Worm (Caenorhabditis elegans) whole organism, young adult: Measurements from ENCODE around the gene F12A10.8.

Experiments used
- F33H1.4 ChIP-seq: fragments of 200-800 bp; sonication (Bioruptor generic); IDR thresholded peaks from 2 replicates; pipeline ENCODE4 v1.3.6; 2022; ENCODE audit warnings: missing genetic modification reagents, missing genetic modification characterization, missing compliant biosample characterization
- aptf-2 ChIP-seq: fragments of 200-800 bp; sonication (Bioruptor generic); conservative IDR thresholded peaks from 2 replicates; pipeline ENCODE4 v1.3.6; 2022; ENCODE audit warnings: missing genetic modification reagents, missing genetic modification characterization, missing compliant biosample characterization
- gei-17 ChIP-seq: fragments of 200-800 bp; sonication (Bioruptor generic); optimal IDR thresholded peaks from 2 replicates; lab custom pipeline; 2018; ENCODE audit warnings: mild to moderate bottlenecking, missing genetic modification characterization, missing compliant biosample characterization
- him-1 ChIP-seq: sonication (generic microtip); optimal IDR thresholded peaks from 2 replicates; lab custom pipeline; 2016; ENCODE audit warnings: missing genotype, missing genetic modification reagents, missing genetic modification characterization, missing compliant biosample characterization
- lin-35 ChIP-seq, 3 experiments: fragments of 150-350 bp in 2 of 3; sonication (generic microtip) in 1 of 3; optimal IDR thresholded peaks; 2 replicates each; lab custom pipeline; 2014 to 2018; ENCODE audit warnings: missing biosample characterization in 3 of 3, missing genetic modification characterization in 3 of 3, missing genetic modification reagents in 3 of 3
- lin-54 ChIP-seq: fragments of 200-800 bp; sonication (Bioruptor generic); optimal IDR thresholded peaks from 2 replicates; lab custom pipeline; 2018; ENCODE audit warnings: mild to moderate bottlenecking, missing genetic modification characterization, missing compliant biosample characterization
- nfyb-1 ChIP-seq: fragments of 200-800 bp; sonication (Bioruptor generic); IDR thresholded peaks from 2 replicates; pipeline ENCODE4 v1.3.6; 2022; ENCODE audit warnings: missing genetic modification reagents, missing genetic modification characterization, missing compliant biosample characterization
- snpc-3.4 ChIP-seq: sonication (generic microtip); optimal IDR thresholded peaks from 2 replicates; lab custom pipeline; 2017; ENCODE audit warnings: missing genetic modification characterization, mild to moderate bottlenecking, missing compliant biosample characterization, antibody characterized with exemption, moderate library complexity, missing genotype, missing genetic modification reagents
- somi-1 ChIP-seq: fragments of 200-800 bp; sonication (Bioruptor generic); optimal IDR thresholded peaks from 2 replicates; lab custom pipeline; 2018; ENCODE audit warnings: mild to moderate bottlenecking, missing genetic modification characterization, missing compliant biosample characterization
- unc-62 ChIP-seq: fragments of 150-350 bp; optimal IDR thresholded peaks from 2 replicates; lab custom pipeline; 2014; ENCODE audit warnings: missing biosample characterization, missing genetic modification reagents, missing genetic modification characterization
- ztf-28 ChIP-seq: fragments of 200-800 bp; sonication (Bioruptor generic); IDR thresholded peaks from 2 replicates; pipeline ENCODE4 v1.3.6; 2022; ENCODE audit warnings: missing genetic modification reagents, missing genetic modification characterization, missing compliant biosample characterization

DNA sequence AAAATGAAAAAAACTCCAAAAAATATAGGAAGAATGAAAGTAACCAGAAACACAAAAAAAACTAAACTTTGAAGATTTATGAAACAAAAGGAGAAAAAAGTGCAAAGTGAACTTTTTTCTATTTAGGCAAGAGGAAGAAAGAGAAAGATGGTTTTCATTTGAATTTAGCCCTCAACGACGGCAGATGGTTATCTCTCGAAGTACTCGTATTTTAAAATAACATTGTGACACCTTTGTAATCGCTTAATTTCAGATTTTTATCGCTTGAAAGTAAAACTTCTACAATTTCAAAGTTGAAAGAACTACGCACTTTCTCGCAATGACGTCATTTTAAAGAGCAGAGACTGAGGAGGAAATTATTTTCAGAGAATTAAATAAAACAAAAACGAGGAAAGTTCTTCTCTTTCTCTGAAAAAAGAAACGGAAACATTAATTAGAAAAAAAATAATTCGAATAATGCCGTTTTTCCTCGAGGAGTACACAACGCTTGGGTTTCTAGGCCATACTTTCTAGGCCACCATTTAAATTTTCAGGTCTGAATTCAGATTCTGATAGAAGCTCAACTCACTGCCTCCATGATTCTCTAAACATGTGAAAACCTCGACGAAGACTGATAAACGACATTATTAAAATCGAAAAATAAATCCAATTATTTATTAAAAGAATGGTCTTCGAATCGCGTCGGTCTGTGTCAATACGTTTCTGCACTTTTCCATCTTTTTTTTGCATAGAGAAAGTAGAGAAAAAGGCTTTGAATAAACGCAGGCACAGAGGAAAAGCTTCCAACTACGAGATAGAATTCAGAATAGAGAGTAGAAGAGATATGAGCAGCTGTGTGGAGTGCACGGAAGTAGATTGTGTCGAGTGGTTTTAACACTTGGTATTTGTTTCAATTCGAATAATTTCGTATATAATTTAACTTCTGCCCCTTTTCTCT lies 10.8 kb upstream of the F12A10.8 start:
- TF ChIP-seq him-1 (peak; percentile 50), lin-54 (GFP tag; lab: Kevin White, UChicago) (peak; percentile 4), ztf-28 (GFP tag; lab: Robert Waterston, UW) (0 out of 2 replicates have a peak, but pooled peaks have one; percentile 22), F33H1.4 (GFP tag; lab: Robert Waterston, UW) (peak; percentile 42), nfyb-1 (no peak), aptf-2 (GFP tag; lab: Robert Waterston, UW) (0 out of 2 replicates have a peak, but pooled peaks have one; percentile 38), unc-62 (GFP tag; lab: Kevin White, UChicago) (no peak), gei-17 (no peak), lin-35 (GFP tag; optimal IDR thresholded peaks at IDR 0.05; lab: Kevin White, UChicago) (peak in 1 of 3 experiments; percentile 13), somi-1 (no peak), snpc-3.4 (tag; lab: Kevin White, UChicago) (no peak)
